Worm (Caenorhabditis elegans) whole organism, midembryonic: ENCODE results near the gene rhgf-1.

Experiments used
- T22C8.4 ChIP-seq: fragments of 200-800 bp; sonication (Bioruptor generic); IDR thresholded peaks from 2 replicates; pipeline ENCODE4 v1.3.6; 2022; ENCODE audit warnings: missing genetic modification characterization, missing compliant biosample characterization
- cog-1 ChIP-seq: sonication (generic microtip); optimal IDR thresholded peaks from 2 replicates; lab custom pipeline; 2016; ENCODE audit warnings: missing genetic modification characterization, missing compliant biosample characterization
- flt-1 ChIP-seq: fragments of 200-800 bp; sonication (Bioruptor generic); IDR thresholded peaks from 2 replicates; pipeline ENCODE4 v1.3.6; 2022; ENCODE audit warnings: missing genetic modification characterization, missing compliant biosample characterization
- klf-2 ChIP-seq: fragments of 200-800 bp; sonication (Bioruptor generic); conservative IDR thresholded peaks from 2 replicates; pipeline ENCODE4 v1.3.6; 2022; ENCODE audit warnings: missing genetic modification reagents, missing genetic modification characterization, missing compliant biosample characterization
- ref-1 ChIP-seq: fragments of 200-800 bp; sonication (Bioruptor generic); conservative IDR thresholded peaks from 2 replicates; pipeline ENCODE4 v1.3.6; 2022; ENCODE audit warnings: missing genetic modification reagents, missing genetic modification characterization, missing compliant biosample characterization
- tab-1 ChIP-seq: fragments of 200-800 bp; sonication (Bioruptor generic); IDR thresholded peaks from 2 replicates; pipeline ENCODE4 v1.3.6; 2022; ENCODE audit warnings: missing genetic modification characterization, missing compliant biosample characterization
- ztf-23 ChIP-seq: fragments of 200-800 bp; sonication (Bioruptor generic); IDR thresholded peaks from 2 replicates; pipeline ENCODE4 v1.3.6; 2022; ENCODE audit warnings: missing genetic modification reagents, missing genetic modification characterization, missing compliant biosample characterization
- ztf-29 ChIP-seq: fragments of 200-800 bp; sonication (Bioruptor generic); IDR thresholded peaks from 2 replicates; pipeline ENCODE4 v1.3.6; 2022; ENCODE audit warnings: missing genetic modification reagents, missing genetic modification characterization, missing compliant biosample characterization

- TF ChIP-seq tab-1 (GFP tag; lab: Robert Waterston, UW): no peak
- TF ChIP-seq klf-2 (GFP tag; lab: Robert Waterston, UW): no peak
- TF ChIP-seq T22C8.4 (GFP tag; lab: Robert Waterston, UW): no peak
- no peak for TF ChIP-seq ref-1 (GFP tag; lab: Robert Waterston, UW)
- TF ChIP-seq cog-1 (tag; lab: Kevin White, UChicago): no peak
- TF ChIP-seq ztf-29 (GFP tag; lab: Robert Waterston, UW): no peak
- no peak for TF ChIP-seq flt-1 (GFP tag; lab: Robert Waterston, UW)
- TF ChIP-seq ztf-23 (GFP tag; lab: Robert Waterston, UW): no peak
These were observed 30.0 kb downstream of the rhgf-1 start, which contains the start of gene phf-31 for ce11 chrX:10681698-10682097.
